Worm (Caenorhabditis elegans) whole organism, L2 larva: Measurements from ENCODE around the gene Y44A6C.1.

ENCODE experiments used
- C34F6.9 ChIP-seq: fragments of 150-350 bp; optimal IDR thresholded peaks from 2 replicates; lab custom pipeline; 2014; ENCODE audit warnings: missing biosample characterization, missing genetic modification characterization
- F13H6.1 ChIP-seq: sonication (generic microtip); optimal IDR thresholded peaks from 2 replicates; lab custom pipeline; 2016; ENCODE audit warnings: missing genetic modification characterization, missing compliant biosample characterization
- R02D3.7 ChIP-seq: fragments of 150-350 bp; optimal IDR thresholded peaks from 2 replicates; lab custom pipeline; 2014; ENCODE audit warnings: missing biosample characterization, missing genetic modification characterization
- Y55F3AM.14 ChIP-seq: fragments of 200-800 bp; sonication (Bioruptor generic); optimal IDR thresholded peaks from 2 replicates; lab custom pipeline; 2018; ENCODE audit warnings: mild to moderate bottlenecking, missing genetic modification characterization, missing compliant biosample characterization
- alr-1 ChIP-seq: fragments of 150-350 bp; optimal IDR thresholded peaks from 2 replicates; lab custom pipeline; 2014; ENCODE audit warnings: missing biosample characterization, missing genetic modification characterization
- aly-2 ChIP-seq: fragments of 150-350 bp; optimal IDR thresholded peaks from 2 replicates; lab custom pipeline; 2014; ENCODE audit warnings: missing biosample characterization, missing genetic modification characterization
- ama-1 ChIP-seq: fragments of 150-350 bp; optimal IDR thresholded peaks from 2 replicates; lab custom pipeline; 2018; ENCODE audit warnings: inconsistent platforms
- blmp-1 ChIP-seq: sonication (generic microtip); optimal IDR thresholded peaks from 2 replicates; lab custom pipeline; 2017; ENCODE audit warnings: missing genetic modification characterization, mild to moderate bottlenecking, missing compliant biosample characterization, antibody characterized with exemption, moderate library complexity; ENCODE audit not compliant: insufficient read depth
- crh-2 ChIP-seq: sonication (generic microtip); optimal IDR thresholded peaks from 2 replicates; lab custom pipeline; 2017; ENCODE audit warnings: missing biosample characterization, missing genetic modification characterization
- dmd-4 ChIP-seq: sonication (generic microtip); optimal IDR thresholded peaks from 2 replicates; lab custom pipeline; 2017; ENCODE audit warnings: missing biosample characterization, missing genetic modification characterization
- egl-27 ChIP-seq: sonication (generic microtip); optimal IDR thresholded peaks from 3 replicates; lab custom pipeline; 2017; ENCODE audit warnings: missing biosample characterization, missing genetic modification reagents, missing genetic modification characterization
- elt-1 ChIP-seq: fragments of 150-350 bp; optimal IDR thresholded peaks from 2 replicates; lab custom pipeline; 2014; ENCODE audit warnings: missing biosample characterization, missing genetic modification characterization
- elt-3 ChIP-seq: sonication (generic microtip); optimal IDR thresholded peaks from 2 replicates; lab custom pipeline; 2017; ENCODE audit warnings: missing biosample characterization, missing genetic modification characterization
- fos-1 ChIP-seq: fragments of 150-350 bp; optimal IDR thresholded peaks from 2 replicates; lab custom pipeline; 2014; ENCODE audit warnings: missing biosample characterization, missing genetic modification characterization
- gmeb-1 ChIP-seq: fragments of 150-350 bp; optimal IDR thresholded peaks from 2 replicates; lab custom pipeline; 2014; ENCODE audit warnings: missing biosample characterization, missing genetic modification characterization
- lin-11 ChIP-seq: fragments of 150-350 bp; sonication (generic microtip); optimal IDR thresholded peaks from 2 replicates; lab custom pipeline; 2014; ENCODE audit warnings: missing biosample characterization, missing genetic modification characterization, inconsistent platforms, mixed read lengths
- lin-13 ChIP-seq: fragments of 150-350 bp; optimal IDR thresholded peaks from 2 replicates; lab custom pipeline; 2014; ENCODE audit warnings: missing biosample characterization, missing genetic modification reagents, missing genetic modification characterization
- lin-39 ChIP-seq: fragments of 150-350 bp; optimal IDR thresholded peaks from 2 replicates; lab custom pipeline; 2014; ENCODE audit warnings: missing biosample characterization, missing genetic modification reagents, missing genetic modification characterization
- lsy-2 ChIP-seq, 2 experiments: fragments of 150-350 bp in 1 of 2; sonication (generic microtip) in 1 of 2; optimal IDR thresholded peaks; 2 replicates each; lab custom pipeline; 2014 to 2017; ENCODE audit warnings: missing biosample characterization in 2 of 2, missing genetic modification characterization in 2 of 2
- mab-5 ChIP-seq: fragments of 150-350 bp; optimal IDR thresholded peaks from 2 replicates; lab custom pipeline; 2014; ENCODE audit warnings: missing biosample characterization, missing genetic modification characterization
- mbf-1 ChIP-seq: sonication (generic microtip); optimal IDR thresholded peaks from 2 replicates; lab custom pipeline; 2017; ENCODE audit warnings: missing biosample characterization, missing genetic modification characterization
- mdl-1 ChIP-seq, 2 experiments: fragments of 150-350 bp in 1 of 2; sonication (generic microtip) in 1 of 2; optimal IDR thresholded peaks; 2 replicates each; lab custom pipeline; 2017; ENCODE audit warnings: missing biosample characterization in 2 of 2, missing genetic modification characterization in 2 of 2
- nhr-10 ChIP-seq: sonication (generic microtip); optimal IDR thresholded peaks from 2 replicates; lab custom pipeline; 2017; ENCODE audit warnings: missing biosample characterization, missing genetic modification characterization
- nhr-12 ChIP-seq: fragments of 150-350 bp; optimal IDR thresholded peaks from 2 replicates; lab custom pipeline; 2014; ENCODE audit warnings: missing biosample characterization, missing genetic modification characterization
- nhr-129 ChIP-seq: fragments of 150-350 bp; optimal IDR thresholded peaks from 2 replicates; lab custom pipeline; 2014; ENCODE audit warnings: missing biosample characterization, missing genetic modification characterization
- nhr-21 ChIP-seq: fragments of 150-350 bp; optimal IDR thresholded peaks from 2 replicates; lab custom pipeline; 2014; ENCODE audit warnings: missing biosample characterization, missing genetic modification characterization
- nhr-23 ChIP-seq: fragments of 150-350 bp; optimal IDR thresholded peaks from 2 replicates; lab custom pipeline; 2014; ENCODE audit warnings: missing biosample characterization, missing genetic modification reagents, missing genetic modification characterization
- nhr-237 ChIP-seq: fragments of 150-350 bp; optimal IDR thresholded peaks from 2 replicates; lab custom pipeline; 2014; ENCODE audit warnings: missing biosample characterization, missing genetic modification characterization
- nhr-25 ChIP-seq: fragments of 150-350 bp; sonication (generic microtip); optimal IDR thresholded peaks from 3 replicates; lab custom pipeline; 2014; ENCODE audit warnings: missing biosample characterization, missing genetic modification characterization
- nhr-6 ChIP-seq: fragments of 150-350 bp; optimal IDR thresholded peaks from 2 replicates; lab custom pipeline; 2014; ENCODE audit warnings: missing biosample characterization, missing genetic modification characterization
- nhr-77 ChIP-seq: fragments of 150-350 bp; optimal IDR thresholded peaks from 2 replicates; lab custom pipeline; 2014; ENCODE audit warnings: missing biosample characterization, missing genetic modification characterization
- peb-1 ChIP-seq: fragments of 150-350 bp; optimal IDR thresholded peaks from 2 replicates; lab custom pipeline; 2014; ENCODE audit warnings: missing biosample characterization, missing genetic modification characterization
- sem-4 ChIP-seq: fragments of 150-350 bp; optimal IDR thresholded peaks from 2 replicates; lab custom pipeline; 2014; ENCODE audit warnings: missing biosample characterization, missing genetic modification reagents, missing genetic modification characterization
- skn-1 ChIP-seq: sonication (generic microtip); optimal IDR thresholded peaks from 2 replicates; lab custom pipeline; 2017; ENCODE audit warnings: missing biosample characterization, missing genetic modification characterization
- sma-3 ChIP-seq: sonication (generic microtip); optimal IDR thresholded peaks from 2 replicates; lab custom pipeline; 2016; ENCODE audit warnings: missing genetic modification reagents, missing genetic modification characterization, missing compliant biosample characterization
- sma-9 ChIP-seq, 2 experiments: fragments of 150-350 bp in 1 of 2; sonication (generic microtip) in 1 of 2; optimal IDR thresholded peaks; 2 replicates each; lab custom pipeline; 2014 to 2016; ENCODE audit warnings: missing genetic modification characterization in 2 of 2, mild to moderate bottlenecking in 1 of 2, missing biosample characterization in 1 of 2, missing compliant biosample characterization in 1 of 2, missing genetic modification reagents in 1 of 2, moderate library complexity in 1 of 2
- unc-39 ChIP-seq: fragments of 150-350 bp; optimal IDR thresholded peaks from 2 replicates; lab custom pipeline; 2014; ENCODE audit warnings: missing biosample characterization, missing genetic modification characterization
- unc-55 ChIP-seq: fragments of 150-350 bp; sonication (generic microtip); optimal IDR thresholded peaks from 3 replicates; lab custom pipeline; 2014; ENCODE audit warnings: missing biosample characterization, missing genetic modification reagents, missing genetic modification characterization
- unc-62 ChIP-seq: fragments of 150-350 bp; optimal IDR thresholded peaks from 2 replicates; lab custom pipeline; 2014; ENCODE audit warnings: missing biosample characterization, missing genetic modification reagents, missing genetic modification characterization
- ztf-1 ChIP-seq: fragments of 200-800 bp; sonication (Bioruptor generic); conservative IDR thresholded peaks from 2 replicates; pipeline ENCODE4 v1.3.6; 2022; ENCODE audit warnings: missing genetic modification characterization, missing compliant biosample characterization
- ztf-11 ChIP-seq: sonication (generic microtip); optimal IDR thresholded peaks from 2 replicates; lab custom pipeline; 2017; ENCODE audit warnings: missing biosample characterization, missing genetic modification characterization
- ztf-4 ChIP-seq: fragments of 150-350 bp; optimal IDR thresholded peaks from 2 replicates; lab custom pipeline; 2014; ENCODE audit warnings: missing biosample characterization, missing genetic modification characterization

Y44A6C.1 gene

ce11 chrV:20711733-20712132 lies 2.0 kb upstream of the Y44A6C.1 start:
- TF ChIP-seq sma-3 (GFP tag; lab: Kevin White, UChicago): no peak
- no peak for TF ChIP-seq peb-1
- TF ChIP-seq elt-1 (tag; lab: Kevin White, UChicago): no peak
- TF ChIP-seq mdl-1 (tag; optimal IDR thresholded peaks at IDR 0.05; lab: Kevin White, UChicago): no peak
- TF ChIP-seq nhr-6: peak; percentile 36
- no peak for TF ChIP-seq skn-1 (tag; lab: Kevin White, UChicago)
- no peak for TF ChIP-seq ztf-1 (GFP tag; lab: Robert Waterston, UW)
- TF ChIP-seq ztf-4 (tag; lab: Kevin White, UChicago): no peak
- TF ChIP-seq nhr-10 (tag; lab: Kevin White, UChicago): no peak
- no peak for TF ChIP-seq aly-2 (tag; lab: Kevin White, UChicago)
- TF ChIP-seq dmd-4 (tag; lab: Kevin White, UChicago): no peak
- TF ChIP-seq Y55F3AM.14: no peak
- TF ChIP-seq nhr-23 (tag; lab: Kevin White, UChicago): no peak
- no peak for TF ChIP-seq lin-11 (tag; lab: Kevin White, UChicago)
- TF ChIP-seq mbf-1 (tag; lab: Kevin White, UChicago): no peak
- no peak for TF ChIP-seq alr-1 (tag; lab: Kevin White, UChicago)
- peak; percentile 14 for TF ChIP-seq ama-1 (lab: Kevin White, UChicago)
- no peak for TF ChIP-seq lin-39
- TF ChIP-seq nhr-129 (tag; lab: Kevin White, UChicago): peak; percentile 86
- TF ChIP-seq lsy-2 (tag; optimal IDR thresholded peaks at IDR 0.05; lab: Kevin White, UChicago): peak in 1 of 2 experiments; percentile 41
- no peak for TF ChIP-seq elt-3
- peak; percentile 59 for TF ChIP-seq C34F6.9 (tag; lab: Kevin White, UChicago)
- peak; percentile 80 for TF ChIP-seq unc-55 (GFP tag; lab: Kevin White, UChicago)
- no peak for TF ChIP-seq R02D3.7 (tag; lab: Kevin White, UChicago)
- TF ChIP-seq F13H6.1 (tag; lab: Kevin White, UChicago): peak; percentile 6
- TF ChIP-seq unc-39 (tag; lab: Kevin White, UChicago): no peak
- no peak for TF ChIP-seq nhr-12 (tag; lab: Kevin White, UChicago)
- no peak for TF ChIP-seq blmp-1 (tag; lab: Kevin White, UChicago)
- TF ChIP-seq sem-4: peak; percentile 22
- TF ChIP-seq nhr-21: no peak
- TF ChIP-seq mab-5 (tag; lab: Kevin White, UChicago): peak; percentile 50
- TF ChIP-seq sma-9 (GFP tag; optimal IDR thresholded peaks at IDR 0.05; lab: Kevin White, UChicago): peak; percentile 73
- TF ChIP-seq sma-9 (tag; optimal IDR thresholded peaks at IDR 0.05; lab: Kevin White, UChicago): no peak
- peak; percentile 20 for TF ChIP-seq lin-13 (GFP tag; lab: Kevin White, UChicago)
- no peak for TF ChIP-seq egl-27 (tag; lab: Kevin White, UChicago)
- TF ChIP-seq ztf-11 (tag; lab: Kevin White, UChicago): no peak
- no peak for TF ChIP-seq nhr-77 (tag; lab: Kevin White, UChicago)
- TF ChIP-seq nhr-237 (tag; lab: Kevin White, UChicago): no peak
- TF ChIP-seq unc-62 (GFP tag; lab: Kevin White, UChicago): no peak

DNA sequence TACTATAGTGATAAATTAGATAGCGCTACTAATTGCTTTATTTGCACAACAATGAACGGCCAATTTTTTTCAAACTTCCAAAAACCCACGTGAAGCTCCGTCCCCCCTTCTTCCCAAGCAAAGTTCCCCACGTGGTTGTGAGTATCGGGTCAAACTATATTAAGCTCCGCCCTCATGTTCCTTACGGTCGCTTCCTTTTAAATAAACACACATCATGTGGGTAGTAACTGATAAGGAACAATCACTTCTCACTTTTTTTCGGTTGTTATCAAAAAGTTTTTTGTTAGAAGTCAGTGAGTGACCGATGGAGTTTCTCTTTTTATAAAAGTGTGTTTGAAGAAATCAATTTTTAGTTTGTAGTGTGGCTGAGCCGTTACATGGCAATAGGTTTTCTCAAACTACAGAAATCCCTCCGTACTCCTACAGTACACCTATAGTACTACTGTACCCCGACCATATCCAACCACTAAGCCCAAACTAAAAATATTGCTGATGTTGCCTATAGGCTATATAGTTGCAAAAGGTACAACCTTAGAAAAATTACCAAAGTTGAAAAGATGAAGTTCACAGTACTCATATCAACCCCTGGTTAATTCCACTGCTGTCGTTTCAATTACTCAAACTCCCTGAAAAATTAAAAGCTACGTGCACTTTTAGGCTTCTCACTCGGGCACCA lies 1.3 kb upstream of the Y44A6C.1 start:
- TF ChIP-seq gmeb-1 (tag; lab: Kevin White, UChicago): peak; percentile 70
- peak; percentile 63 for TF ChIP-seq sma-3 (GFP tag; lab: Kevin White, UChicago)
- TF ChIP-seq ztf-1 (GFP tag; lab: Robert Waterston, UW): no peak
- TF ChIP-seq blmp-1 (tag; lab: Kevin White, UChicago): no peak
- no peak for TF ChIP-seq skn-1 (tag; lab: Kevin White, UChicago)
- TF ChIP-seq mdl-1 (tag; optimal IDR thresholded peaks at IDR 0.05; lab: Kevin White, UChicago): peak; percentile 48 to 77
- peak; percentile 6 for TF ChIP-seq sem-4
- no peak for TF ChIP-seq nhr-25 (tag; lab: Kevin White, UChicago)
- TF ChIP-seq lsy-2 (tag; optimal IDR thresholded peaks at IDR 0.05; lab: Kevin White, UChicago): no peak
- peak; percentile 57 for TF ChIP-seq fos-1
- peak; percentile 87 for TF ChIP-seq sma-9 (GFP tag; optimal IDR thresholded peaks at IDR 0.05; lab: Kevin White, UChicago)
- no peak for TF ChIP-seq sma-9 (tag; optimal IDR thresholded peaks at IDR 0.05; lab: Kevin White, UChicago)
- peak; percentile 35 for TF ChIP-seq nhr-129 (tag; lab: Kevin White, UChicago)
- TF ChIP-seq F13H6.1 (tag; lab: Kevin White, UChicago): peak; percentile 81
- peak; percentile 55 for TF ChIP-seq crh-2 (tag; lab: Kevin White, UChicago)
